Fruit fly (Drosophila melanogaster) whole organism, embryonic: ENCODE data around the gene drongo.

Source experiments
- Antp ChIP-seq: fragments of 200-800 bp; sonication (Bioruptor generic); optimal IDR thresholded peaks from 3 replicates; lab custom pipeline; 2016; ENCODE audit warnings: missing biosample characterization, missing genetic modification characterization
- Atf3 ChIP-seq: fragments of 200-800 bp; sonication (Bioruptor generic); optimal IDR thresholded peaks from 3 replicates; lab custom pipeline; 2016; ENCODE audit warnings: missing biosample characterization, missing genetic modification characterization
- Atf6 ChIP-seq: fragments of 200-800 bp; sonication (Bioruptor generic); IDR thresholded peaks from 2 replicates; pipeline ENCODE4 v1.3.6; 2022; ENCODE audit warnings: missing biosample characterization, missing genetic modification characterization
- C15 ChIP-seq: fragments of 200-800 bp; sonication (Bioruptor generic); IDR thresholded peaks from 3 replicates; pipeline ENCODE4 v1.3.6; 2022; ENCODE audit warnings: missing biosample characterization, missing genetic modification characterization
- CG15696 ChIP-seq: fragments of 200-800 bp; sonication (Bioruptor generic); optimal IDR thresholded peaks from 2 replicates; lab custom pipeline; 2019; ENCODE audit warnings: missing biosample characterization, mild to moderate bottlenecking, missing genetic modification characterization, moderate library complexity
- CG1603 ChIP-seq: fragments of 200-800 bp; sonication (Bioruptor generic); optimal IDR thresholded peaks from 2 replicates; lab custom pipeline; 2019; ENCODE audit warnings: missing biosample characterization, mild to moderate bottlenecking, missing genetic modification characterization, moderate library complexity
- CG18599 ChIP-seq: fragments of 200-800 bp; sonication (Bioruptor generic); optimal IDR thresholded peaks from 3 replicates; lab custom pipeline; 2017; ENCODE audit warnings: missing biosample characterization, missing genetic modification characterization, mild to moderate bottlenecking, moderate library complexity, missing genetic modification reagents
- CG3281 ChIP-seq: fragments of 200-800 bp; sonication (Bioruptor generic); optimal IDR thresholded peaks from 3 replicates; lab custom pipeline; 2017; ENCODE audit warnings: missing biosample characterization, mild to moderate bottlenecking, missing genetic modification characterization
- CG34224 ChIP-seq: fragments of 200-800 bp; sonication (Bioruptor generic); IDR thresholded peaks from 3 replicates; pipeline ENCODE4 v1.3.6; 2022; ENCODE audit warnings: missing biosample characterization, missing genetic modification characterization; ENCODE audit not compliant: partially characterized antibody
- CG3726 ChIP-seq: fragments of 200-800 bp; sonication (Bioruptor generic); IDR thresholded peaks from 3 replicates; pipeline ENCODE4, ENCODE4 v1.3.6; 2022; ENCODE audit warnings: missing biosample characterization, missing genetic modification characterization
- CG6654 ChIP-seq: fragments of 200-800 bp; sonication (Bioruptor generic); optimal IDR thresholded peaks from 2 replicates; lab custom pipeline; 2017; ENCODE audit warnings: missing biosample characterization, mild to moderate bottlenecking, missing genetic modification characterization
- CG6765 ChIP-seq: fragments of 200-800 bp; sonication (Bioruptor generic); optimal IDR thresholded peaks from 3 replicates; lab custom pipeline; 2017; ENCODE audit warnings: missing biosample characterization, mild to moderate bottlenecking, missing genetic modification characterization
- CG7372 ChIP-seq: fragments of 200-800 bp; sonication (Bioruptor generic); IDR thresholded peaks from 2 replicates; pipeline ENCODE4 v1.3.6; 2022; ENCODE audit warnings: missing biosample characterization, missing genetic modification characterization
- CG7928 ChIP-seq: fragments of 200-800 bp; sonication (Bioruptor generic); optimal IDR thresholded peaks from 2 replicates; lab custom pipeline; 2017; ENCODE audit warnings: missing biosample characterization, mild to moderate bottlenecking, missing genetic modification characterization
- CG8765 ChIP-seq: fragments of 200-800 bp; sonication (Bioruptor generic); IDR thresholded peaks from 2 replicates; pipeline ENCODE4 v1.3.6; 2022; ENCODE audit warnings: missing biosample characterization, missing genetic modification characterization
- CG9932 ChIP-seq: fragments of 200-800 bp; sonication (Bioruptor generic); IDR thresholded peaks from 2 replicates; pipeline ENCODE4 v1.3.6; 2022; ENCODE audit warnings: missing biosample characterization, missing genetic modification characterization
- Drgx ChIP-seq: fragments of 200-800 bp; sonication (Bioruptor generic); IDR thresholded peaks from 2 replicates; pipeline ENCODE4 v1.3.6; 2022; ENCODE audit warnings: missing biosample characterization, missing genetic modification characterization
- Elba2 ChIP-seq: fragments of 200-800 bp; sonication (Bioruptor generic); optimal IDR thresholded peaks from 3 replicates; lab custom pipeline; 2016; ENCODE audit warnings: missing biosample characterization, missing genetic modification characterization
- H2.0 ChIP-seq: fragments of 200-800 bp; sonication (Bioruptor generic); IDR thresholded peaks from 2 replicates; pipeline ENCODE4 v1.3.6; 2022; ENCODE audit warnings: missing biosample characterization, missing genetic modification characterization
- Hr3 ChIP-seq: fragments of 200-800 bp; sonication (Bioruptor generic); optimal IDR thresholded peaks from 3 replicates; lab custom pipeline; 2016; ENCODE audit warnings: missing biosample characterization, missing genetic modification characterization
- Hr78 ChIP-seq, 2 experiments: fragments of 200-800 bp in 1 of 2; fragments of >200 bp in 1 of 2; sonication (Bioruptor generic) in 1 of 2; optimal IDR thresholded peaks; 2 replicates each; lab custom pipeline; 2017 to 2019; ENCODE audit warnings: missing biosample characterization in 2 of 2, missing genetic modification characterization in 2 of 2, mild to moderate bottlenecking in 1 of 2, moderate library complexity in 1 of 2
- Med ChIP-seq: fragments of 200-800 bp; sonication (Bioruptor generic); peaks from one replicate; lab custom pipeline; 2016; ENCODE audit warnings: missing biosample characterization, missing genetic modification characterization, mild to moderate bottlenecking, inconsistent platforms, moderate library complexity
- NC2β ChIP-seq: fragments of 200-800 bp; sonication (Bioruptor generic); optimal IDR thresholded peaks from 2 replicates; lab custom pipeline; 2016; ENCODE audit warnings: missing biosample characterization, missing genetic modification characterization
- NK7.1 ChIP-seq: fragments of 200-800 bp; sonication (Bioruptor generic); optimal IDR thresholded peaks from 3 replicates; lab custom pipeline; 2016; ENCODE audit warnings: missing biosample characterization, missing genetic modification characterization
- PHDP ChIP-seq: fragments of 200-800 bp; sonication (Bioruptor generic); optimal IDR thresholded peaks from 3 replicates; lab custom pipeline; 2018; ENCODE audit warnings: missing biosample characterization, mild to moderate bottlenecking, missing genetic modification characterization, moderate library complexity
- Rx ChIP-seq: fragments of 200-800 bp; sonication (Bioruptor generic); IDR thresholded peaks from 2 replicates; pipeline ENCODE4 v1.3.6; 2022; ENCODE audit warnings: missing biosample characterization, missing genetic modification characterization
- Stat92E ChIP-seq, 3 experiments: fragments of >200 bp in 2 of 3; fragments of 200-800 bp in 1 of 3; sonication (Bioruptor generic) in 1 of 3; optimal IDR thresholded peaks; 2 replicates each; lab custom pipeline; 2017 to 2019; ENCODE audit warnings: missing biosample characterization in 3 of 3, missing genetic modification characterization in 3 of 3, mild to moderate bottlenecking in 1 of 3, moderate library complexity in 1 of 3
- ac ChIP-seq: fragments of 200-800 bp; sonication (Bioruptor generic); optimal IDR thresholded peaks from 3 replicates; lab custom pipeline; 2017; ENCODE audit warnings: missing biosample characterization, mild to moderate bottlenecking, missing genetic modification characterization
- cg ChIP-seq: fragments of 200-800 bp; sonication (Bioruptor generic); optimal IDR thresholded peaks from 3 replicates; lab custom pipeline; 2019; ENCODE audit warnings: missing biosample characterization, mild to moderate bottlenecking, missing genetic modification characterization, moderate library complexity
- chinmo ChIP-seq: fragments of 200-800 bp; sonication (Bioruptor generic); IDR thresholded peaks from 4 replicates; pipeline ENCODE4 v1.3.6; 2022; ENCODE audit warnings: missing biosample characterization, missing genetic modification characterization; ENCODE audit not compliant: partially characterized antibody
- ci ChIP-seq: fragments of 200-800 bp; sonication (Bioruptor generic); IDR thresholded peaks from 3 replicates; pipeline ENCODE4 v1.3.6; 2022; ENCODE audit warnings: missing biosample characterization, missing genetic modification characterization
- dpn ChIP-seq, 2 experiments: fragments of 200-800 bp; sonication (Bioruptor generic); optimal IDR thresholded peaks; 3 replicates each; lab custom pipeline; 2016; ENCODE audit warnings: missing biosample characterization in 2 of 2, missing genetic modification characterization in 2 of 2
- exex ChIP-seq: fragments of 200-800 bp; sonication (Bioruptor generic); optimal IDR thresholded peaks from 4 replicates; lab custom pipeline; 2018; ENCODE audit warnings: missing biosample characterization, mild to moderate bottlenecking, missing genetic modification characterization, moderate library complexity
- grn ChIP-seq: fragments of 200-800 bp; sonication (Bioruptor generic); optimal IDR thresholded peaks from 3 replicates; lab custom pipeline; 2017; ENCODE audit warnings: missing biosample characterization, missing genetic modification characterization
- gt ChIP-seq: fragments of 200-800 bp; sonication (Bioruptor generic); IDR thresholded peaks from 2 replicates; pipeline ENCODE4 v1.3.6; 2022; ENCODE audit warnings: missing biosample characterization, missing genetic modification characterization
- mam ChIP-seq: fragments of 200-800 bp; sonication (Bioruptor generic); optimal IDR thresholded peaks from 3 replicates; lab custom pipeline; 2016; ENCODE audit warnings: missing biosample characterization, missing genetic modification characterization
- mirr ChIP-seq: fragments of 200-800 bp; sonication (Bioruptor generic); optimal IDR thresholded peaks from 3 replicates; lab custom pipeline; 2018; ENCODE audit warnings: missing biosample characterization, mild to moderate bottlenecking, missing genetic modification characterization
- nom ChIP-seq: fragments of 200-800 bp; sonication (Bioruptor generic); optimal IDR thresholded peaks from 2 replicates; lab custom pipeline; 2017; ENCODE audit warnings: missing biosample characterization, missing genetic modification characterization, mild to moderate bottlenecking, moderate library complexity, missing genetic modification reagents
- otp ChIP-seq: fragments of 200-800 bp; sonication (Bioruptor generic); IDR thresholded peaks from 3 replicates; pipeline ENCODE4, ENCODE4 v1.3.6; 2022; ENCODE audit warnings: missing biosample characterization, missing genetic modification characterization
- pan ChIP-seq, 4 experiments: fragments of >200 bp in 3 of 4; fragments of 200-800 bp in 1 of 4; sonication (Bioruptor generic) in 1 of 4; optimal IDR thresholded peaks in 3 of 4; IDR thresholded peaks in 1 of 4; 2 replicates each; pipeline versions ENCODE4 v1.3.6 to Lab custom; 2017 to 2022; ENCODE audit warnings: missing biosample characterization in 2 of 4, missing genetic modification characterization in 2 of 4, mixed read lengths in 1 of 4
- sd ChIP-seq: fragments of 200-800 bp; sonication (Bioruptor generic); optimal IDR thresholded peaks from 3 replicates; lab custom pipeline; 2018; ENCODE audit warnings: missing biosample characterization, mild to moderate bottlenecking, missing genetic modification characterization, moderate library complexity
- sisA ChIP-seq: fragments of 200-800 bp; sonication (Bioruptor generic); IDR thresholded peaks from 2 replicates; pipeline ENCODE4 v1.3.6; 2022; ENCODE audit warnings: missing biosample characterization, missing genetic modification characterization
- slbo ChIP-seq: fragments of 200-800 bp; sonication (Bioruptor generic); IDR thresholded peaks from 2 replicates; pipeline ENCODE4 v1.3.6; 2022; ENCODE audit warnings: missing biosample characterization, missing genetic modification characterization
- sug ChIP-seq: fragments of 200-800 bp; optimal IDR thresholded peaks from 2 replicates; lab custom pipeline; 2019; ENCODE audit warnings: missing biosample characterization, mild to moderate bottlenecking, missing genetic modification characterization, moderate library complexity
- wdn ChIP-seq: fragments of 200-800 bp; sonication (Bioruptor generic); IDR thresholded peaks from 2 replicates; pipeline ENCODE4 v1.3.6; 2022; ENCODE audit warnings: missing biosample characterization, missing genetic modification characterization

Gene drongo

DNA sequence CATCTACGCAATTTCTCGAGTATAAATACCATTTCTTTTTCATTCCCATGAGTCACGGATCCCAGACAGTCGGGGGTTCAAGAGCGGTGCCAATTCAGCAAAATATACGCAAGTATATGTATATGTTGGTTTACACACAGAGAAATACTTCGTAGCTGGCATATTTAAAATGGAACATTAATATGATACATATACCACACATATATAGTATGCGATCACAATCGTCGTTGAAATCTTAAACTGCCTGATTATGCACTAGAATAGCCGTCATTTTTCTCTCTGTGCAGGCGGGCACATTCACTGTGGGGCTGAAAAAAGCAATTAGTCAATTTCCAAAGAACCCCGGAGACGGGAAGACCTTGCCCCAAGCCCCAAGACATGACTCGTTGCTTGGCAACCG, 9.2 kb downstream of the drongo start (continued):
- peak; percentile 63 for TF ChIP-seq CG7372 (GFP tag; lab: Robert Waterston, UW)
- TF ChIP-seq, all 482 proteins: peak for 339

DNA sequence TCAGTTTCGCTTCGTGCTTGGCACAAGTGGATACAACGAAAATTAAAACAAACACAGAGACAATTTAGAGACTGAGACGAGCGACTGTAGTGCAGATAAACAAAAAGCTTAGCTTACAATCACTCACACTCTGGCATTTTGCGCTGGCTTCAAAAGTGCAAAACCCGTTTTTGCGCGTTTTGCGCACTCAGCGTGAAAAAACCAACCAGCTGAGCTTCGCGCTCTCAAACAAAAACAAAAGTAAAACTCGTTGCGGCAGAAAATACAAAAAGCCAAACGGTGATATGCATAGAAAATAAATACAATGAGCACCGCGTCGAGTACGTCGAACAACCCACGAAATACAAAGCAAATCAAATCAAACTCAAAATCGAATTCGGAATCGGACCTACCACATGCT, 10.2 kb downstream of the drongo start:
- TF ChIP-seq wdn (GFP tag; lab: Robert Waterston, UW), result no peak
- TF ChIP-seq CG34224, result 0 out of 3 replicates have a peak, but pooled peaks have one; percentile 19
- no peak for TF ChIP-seq pan (optimal IDR thresholded peaks at IDR 0.05; lab: Kevin White, UChicago)
- TF ChIP-seq pan (GFP tag; optimal IDR thresholded peaks at IDR 0.05 in 1 of 2, IDR thresholded peaks at IDR 0.05 in 1 of 2), result peak in 1 of 2 experiments; percentile 27
- TF ChIP-seq cg, result peak; percentile 3
- TF ChIP-seq Drgx (GFP tag; lab: Robert Waterston, UW), result 0 out of 2 replicates have a peak, but pooled peaks have one; percentile 33
- TF ChIP-seq CG15696 (tag; lab: Kevin White, UChicago), result no peak
- TF ChIP-seq chinmo, result peak; percentile 90; the same call in 2 of the 4 replicates
- TF ChIP-seq CG6765 (GFP tag; lab: Kevin White, UChicago), result peak; percentile 2
- TF ChIP-seq nom, result peak; percentile 38

DNA sequence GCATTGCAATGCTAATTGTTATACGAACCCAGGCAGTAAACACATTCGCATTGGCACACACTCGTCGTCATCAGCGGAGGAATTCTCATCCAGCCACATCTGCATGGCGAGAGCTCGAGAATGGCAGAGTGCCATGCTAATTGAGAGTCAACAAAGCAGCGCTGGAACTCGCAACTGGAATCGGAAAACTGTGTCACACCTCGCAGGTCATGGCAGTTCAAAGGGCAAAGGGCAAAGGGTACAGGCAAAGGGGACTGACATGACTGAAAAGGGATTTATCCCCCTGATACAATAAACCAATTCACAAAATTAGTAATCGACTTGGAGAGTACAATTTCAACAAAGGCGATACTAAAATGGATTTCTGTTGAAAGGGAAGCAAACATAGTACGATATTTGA, 10.8 kb downstream of the drongo start:
- TF ChIP-seq Hr78 (GFP tag; optimal IDR thresholded peaks at IDR 0.05; lab: Kevin White, UChicago) (peak in 1 of 2 experiments; percentile 84), CG3281 (GFP tag; lab: Kevin White, UChicago) (no peak)

DNA sequence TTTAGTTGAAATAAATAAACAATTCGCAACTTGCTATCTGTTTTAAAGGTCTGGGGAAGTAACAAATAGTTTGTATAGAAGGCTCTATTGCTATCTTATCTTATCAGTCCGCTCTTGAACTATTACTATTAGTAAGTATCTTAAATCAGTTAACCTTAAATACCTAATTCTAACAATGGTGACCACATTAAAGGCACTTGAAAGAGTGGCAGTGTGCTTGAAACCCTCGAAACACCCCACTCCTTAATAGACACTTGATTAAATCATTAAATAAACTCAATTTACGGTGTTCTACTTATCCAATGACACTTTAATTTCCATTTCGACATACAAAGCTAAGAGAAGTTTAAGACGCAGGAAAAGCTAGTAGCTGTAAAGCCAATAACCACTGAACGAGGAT, 12.1 kb downstream of the drongo start:
- TF ChIP-seq exex (peak; percentile 97), Elba2 (GFP tag; lab: Kevin White, UChicago) (no peak), CG3726 (GFP tag; lab: Robert Waterston, UW) (no peak), Stat92E (GFP tag; optimal IDR thresholded peaks at IDR 0.05; lab: Kevin White, UChicago) (no peak), mam (GFP tag; lab: Kevin White, UChicago) (no peak), grn (GFP tag; lab: Kevin White, UChicago) (peak; percentile 22), mirr (peak; percentile 62), Atf6 (no peak), CG6654 (GFP tag; lab: Kevin White, UChicago) (no peak), gt (GFP tag; lab: Robert Waterston, UW) (no peak), CG18599 (GFP tag; lab: Kevin White, UChicago) (peak; percentile 3), H2.0 (GFP tag; lab: Robert Waterston, UW) (no peak), dpn (GFP tag; optimal IDR thresholded peaks at IDR 0.05; lab: Kevin White, UChicago) (no peak), sug (peak; percentile 29), Med (GFP tag; lab: Kevin White, UChicago) (peak; percentile 3), CG8765 (GFP tag; lab: Robert Waterston, UW) (no peak)

DNA sequence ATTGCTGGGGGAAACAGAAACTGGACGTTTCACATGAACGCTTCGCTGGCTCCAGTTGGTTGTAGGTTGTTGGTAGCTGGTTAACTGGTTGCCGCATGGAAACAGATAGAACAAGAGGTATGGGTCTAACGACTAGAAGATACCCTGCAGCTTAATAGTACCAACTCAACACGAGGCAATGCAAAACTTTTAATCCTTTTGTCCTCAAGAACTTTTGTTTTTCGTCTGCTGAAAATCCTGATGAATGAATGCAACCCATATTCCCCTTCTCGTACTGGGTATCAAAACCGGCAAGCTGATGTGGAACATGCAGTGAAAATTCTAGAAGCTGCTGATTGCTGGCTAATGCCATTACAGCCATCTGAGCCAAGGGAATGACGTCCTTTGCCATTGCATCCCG, 12.9 kb downstream of the drongo start:
- TF ChIP-seq slbo (GFP tag; lab: Robert Waterston, UW), result peak; percentile 74
- no peak for TF ChIP-seq sd (tag; lab: Kevin White, UChicago)
- peak; percentile 53 for TF ChIP-seq PHDP (tag; lab: Kevin White, UChicago)
- peak; percentile 55; the same call in 1 of the 2 replicates for TF ChIP-seq Rx
- TF ChIP-seq Antp, result peak; percentile 36
- peak; percentile 32 for TF ChIP-seq Hr3 (GFP tag; lab: Kevin White, UChicago)
- TF ChIP-seq NK7.1, result no peak
- TF ChIP-seq otp (GFP tag; lab: Robert Waterston, UW), result peak; percentile 58; the same call in 1 of the 3 replicates
- TF ChIP-seq CG7928 (GFP tag; lab: Kevin White, UChicago), result no peak
- peak; percentile 80 for TF ChIP-seq CG1603 (tag; lab: Kevin White, UChicago)
- peak; percentile 44; the same call in 1 of the 2 replicates for TF ChIP-seq sisA
- TF ChIP-seq C15 (GFP tag; lab: Robert Waterston, UW), result 0 out of 3 replicates have a peak, but pooled peaks have one; percentile 8
- peak; percentile 47 for TF ChIP-seq NC2β
- TF ChIP-seq ac, result no peak
- TF ChIP-seq Drgx (GFP tag; lab: Robert Waterston, UW), result peak; percentile 89
- TF ChIP-seq CG9932 (GFP tag; lab: Robert Waterston, UW), result peak; percentile 48
- TF ChIP-seq Atf3 (GFP tag; lab: Kevin White, UChicago), result peak; percentile 19
- TF ChIP-seq ci, result peak; percentile 87
